Worm (Caenorhabditis elegans) whole organism, L4 larva: ENCODE results near the gene rpia-1.

Source experiments
- D1046.2 ChIP-seq: fragments of 200-800 bp; sonication (Bioruptor generic); IDR thresholded peaks from 2 replicates; pipeline ENCODE4 v1.3.6; 2022; ENCODE audit warnings: missing genetic modification characterization, missing compliant biosample characterization
- F44E2.7 ChIP-seq: fragments of 200-800 bp; sonication (Bioruptor generic); IDR thresholded peaks from 2 replicates; pipeline ENCODE4 v2.1.2; 2022; ENCODE audit warnings: missing genetic modification characterization, missing compliant biosample characterization
- T26A8.4 ChIP-seq: fragments of 200-800 bp; sonication (Bioruptor generic); IDR thresholded peaks from 2 replicates; pipeline ENCODE4 v1.3.6; 2022; ENCODE audit warnings: missing genetic modification characterization, missing compliant biosample characterization
- aha-1 ChIP-seq: fragments of 150-350 bp; peaks from one replicate; lab custom pipeline; 2014; ENCODE audit warnings: missing biosample characterization, missing genetic modification characterization
- attf-4 ChIP-seq: sonication (generic microtip); optimal IDR thresholded peaks from 3 replicates; lab custom pipeline; 2017; ENCODE audit warnings: missing biosample characterization, missing genetic modification characterization
- ceh-32 ChIP-seq: sonication (generic microtip); optimal IDR thresholded peaks from 2 replicates; lab custom pipeline; 2016; ENCODE audit warnings: mild to moderate bottlenecking, missing genetic modification characterization, missing compliant biosample characterization; ENCODE audit not compliant: poor library complexity
- ces-1 ChIP-seq: fragments of 150-350 bp; sonication (generic microtip); optimal IDR thresholded peaks from 4 replicates; lab custom pipeline; 2014; ENCODE audit warnings: missing biosample characterization, missing genetic modification reagents, missing genetic modification characterization
- daf-12 ChIP-seq: fragments of 150-350 bp; optimal IDR thresholded peaks from 2 replicates; lab custom pipeline; 2014; ENCODE audit warnings: missing biosample characterization, missing genetic modification reagents, missing genetic modification characterization
- daf-16 ChIP-seq, 3 experiments: sonication (generic microtip); optimal IDR thresholded peaks; 2 replicates each; lab custom pipeline; 2016 to 2017; ENCODE audit warnings: missing genetic modification characterization in 3 of 3, missing genetic modification reagents in 3 of 3, mild to moderate bottlenecking in 2 of 3, missing compliant biosample characterization in 2 of 3, missing biosample characterization in 1 of 3, moderate library complexity in 1 of 3
- dmd-6 ChIP-seq: fragments of 200-800 bp; sonication (Bioruptor generic); IDR thresholded peaks from 2 replicates; pipeline ENCODE4 v1.3.6; 2022; ENCODE audit warnings: missing genetic modification reagents, missing genetic modification characterization, missing compliant biosample characterization
- dpl-1 ChIP-seq: fragments of 150-350 bp; optimal IDR thresholded peaks from 2 replicates; lab custom pipeline; 2014; ENCODE audit warnings: missing biosample characterization, missing genetic modification reagents, missing genetic modification characterization
- duxl-1 ChIP-seq: sonication (generic microtip); optimal IDR thresholded peaks from 2 replicates; lab custom pipeline; 2016; ENCODE audit warnings: mild to moderate bottlenecking, missing genetic modification characterization, moderate library complexity, missing compliant biosample characterization; ENCODE audit not compliant: poor library complexity
- gei-8 ChIP-seq: fragments of 200-800 bp; sonication (Bioruptor generic); optimal IDR thresholded peaks from 2 replicates; lab custom pipeline; 2018; ENCODE audit warnings: mild to moderate bottlenecking, missing genetic modification characterization, missing compliant biosample characterization
- hlh-11 ChIP-seq: fragments of 200-800 bp; sonication (Bioruptor generic); optimal IDR thresholded peaks from 2 replicates; lab custom pipeline; 2018; ENCODE audit warnings: mild to moderate bottlenecking, missing genetic modification characterization, missing compliant biosample characterization
- hlh-30 ChIP-seq: sonication (generic microtip); optimal IDR thresholded peaks from 2 replicates; lab custom pipeline; 2017; ENCODE audit warnings: antibody characterized with exemption, mild to moderate bottlenecking, missing genetic modification characterization, missing compliant biosample characterization; ENCODE audit not compliant: insufficient read depth
- hmg-1.1 ChIP-seq: fragments of 200-800 bp; sonication (Bioruptor generic); IDR thresholded peaks from 2 replicates; pipeline ENCODE4 v1.3.6; 2022; ENCODE audit warnings: missing genetic modification reagents, missing genetic modification characterization, missing compliant biosample characterization
- lin-1 ChIP-seq: fragments of 200-800 bp; sonication (Bioruptor generic); IDR thresholded peaks from 2 replicates; pipeline ENCODE4 v1.3.6; 2022; ENCODE audit warnings: missing genetic modification reagents, missing genetic modification characterization, missing compliant biosample characterization
- lin-13 ChIP-seq: fragments of 150-350 bp; optimal IDR thresholded peaks from 2 replicates; lab custom pipeline; 2014; ENCODE audit warnings: missing biosample characterization, missing genetic modification reagents, missing genetic modification characterization
- lin-29 ChIP-seq: fragments of 200-800 bp; sonication (Bioruptor generic); IDR thresholded peaks from 2 replicates; pipeline ENCODE4 v1.3.6; 2022; ENCODE audit warnings: missing genetic modification reagents, missing genetic modification characterization, missing compliant biosample characterization
- lin-38 ChIP-seq: fragments of 200-800 bp; sonication (Bioruptor generic); IDR thresholded peaks from 2 replicates; pipeline ENCODE4 v1.3.6; 2022; ENCODE audit warnings: missing genetic modification reagents, missing genetic modification characterization, missing compliant biosample characterization
- mdt-29 ChIP-seq: fragments of 200-800 bp; sonication (Bioruptor generic); IDR thresholded peaks from 2 replicates; pipeline ENCODE4 v1.3.6; 2022; ENCODE audit warnings: missing genetic modification reagents, missing genetic modification characterization, missing compliant biosample characterization
- mep-1 ChIP-seq: fragments of 150-350 bp; sonication (generic microtip); optimal IDR thresholded peaks from 3 replicates; lab custom pipeline; 2014; ENCODE audit warnings: missing biosample characterization, missing genetic modification characterization
- nhr-10 ChIP-seq: fragments of 150-350 bp; optimal IDR thresholded peaks from 2 replicates; lab custom pipeline; 2014; ENCODE audit warnings: missing biosample characterization, missing genetic modification characterization
- nhr-237 ChIP-seq: sonication (generic microtip); optimal IDR thresholded peaks from 2 replicates; lab custom pipeline; 2017; ENCODE audit warnings: missing biosample characterization, missing genetic modification characterization
- nhr-28 ChIP-seq: fragments of 150-350 bp; optimal IDR thresholded peaks from 2 replicates; lab custom pipeline; 2014; ENCODE audit warnings: missing biosample characterization, missing genetic modification characterization
- nhr-41 ChIP-seq: fragments of 200-800 bp; sonication (Bioruptor generic); IDR thresholded peaks from 2 replicates; pipeline ENCODE4 v1.3.6; 2022; ENCODE audit warnings: missing genetic modification reagents, missing genetic modification characterization, missing compliant biosample characterization
- nhr-77 ChIP-seq: fragments of 150-350 bp; optimal IDR thresholded peaks from 2 replicates; lab custom pipeline; 2014; ENCODE audit warnings: missing biosample characterization, missing genetic modification characterization
- pqm-1 ChIP-seq: sonication (generic microtip); optimal IDR thresholded peaks from 2 replicates; lab custom pipeline; 2017; ENCODE audit warnings: missing biosample characterization, missing genetic modification characterization
- spr-1 ChIP-seq: sonication (generic microtip); optimal IDR thresholded peaks from 2 replicates; lab custom pipeline; 2016; ENCODE audit warnings: mild to moderate bottlenecking, missing genetic modification characterization, missing compliant biosample characterization
- spr-3 ChIP-seq: fragments of 200-800 bp; sonication (Bioruptor generic); optimal IDR thresholded peaks from 2 replicates; lab custom pipeline; 2018; ENCODE audit warnings: mild to moderate bottlenecking, missing genetic modification characterization, missing compliant biosample characterization
- tra-1 ChIP-seq: fragments of 200-800 bp; sonication (Bioruptor generic); IDR thresholded peaks from 2 replicates; pipeline ENCODE4 v1.3.6; 2022; ENCODE audit warnings: missing genetic modification reagents, missing genetic modification characterization, missing compliant biosample characterization
- unc-39 ChIP-seq: sonication (generic microtip); optimal IDR thresholded peaks from 2 replicates; lab custom pipeline; 2017; ENCODE audit warnings: missing biosample characterization, missing genetic modification characterization
- unc-62 ChIP-seq, 3 experiments: fragments of 150-350 bp in 1 of 3; sonication (generic microtip); optimal IDR thresholded peaks in 2 of 3; peaks in 1 of 3; 1 replicate in 1 of 3; 2 replicates in 2 of 3; lab custom pipeline; 2014 to 2017; ENCODE audit warnings: missing biosample characterization in 3 of 3, missing genetic modification characterization in 3 of 3, missing genetic modification reagents in 3 of 3, missing genotype in 1 of 3
- vab-7 ChIP-seq: fragments of 200-800 bp; sonication (Bioruptor generic); IDR thresholded peaks from 2 replicates; pipeline ENCODE4 v1.3.6; 2022; ENCODE audit warnings: missing genetic modification reagents, missing genetic modification characterization, missing compliant biosample characterization
- zag-1 ChIP-seq: fragments of 150-350 bp; optimal IDR thresholded peaks from 2 replicates; lab custom pipeline; 2014; ENCODE audit warnings: missing biosample characterization, missing genetic modification characterization
- zfp-2 ChIP-seq: sonication (generic microtip); optimal IDR thresholded peaks from 2 replicates; lab custom pipeline; 2016; ENCODE audit warnings: mild to moderate bottlenecking, missing genetic modification characterization, missing compliant biosample characterization
- zip-11 ChIP-seq: fragments of 200-800 bp; sonication (Bioruptor generic); IDR thresholded peaks from 2 replicates; pipeline ENCODE4 v1.3.6; 2022; ENCODE audit warnings: missing genetic modification characterization, missing compliant biosample characterization
- ztf-7 ChIP-seq: fragments of 150-350 bp; optimal IDR thresholded peaks from 2 replicates; lab custom pipeline; 2014; ENCODE audit warnings: missing biosample characterization, missing genetic modification characterization

The rpia-1 gene

ce11 chrIII:7166664-7167567 is 44.0 kb downstream of the rpia-1 start (continued):
- TF ChIP-seq lin-13 (no peak), vab-7 (GFP tag; lab: Robert Waterston, UW) (no peak), mep-1 (tag; lab: Kevin White, UChicago) (peak; percentile 76), dpl-1 (GFP tag; lab: Kevin White, UChicago) (peak; percentile 2), duxl-1 (tag; lab: Kevin White, UChicago) (no peak), hlh-11 (tag; lab: Kevin White, UChicago) (peak; percentile 58), lin-29 (no peak), nhr-237 (tag; lab: Kevin White, UChicago) (no peak), zfp-2 (no peak), ceh-32 (tag; lab: Kevin White, UChicago) (no peak), T26A8.4 (no peak), lin-1 (GFP tag; lab: Robert Waterston, UW) (0 out of 2 replicates have a peak, but pooled peaks have one; percentile 37), gei-8 (GFP tag; lab: Kevin White, UChicago) (no peak), F44E2.7 (GFP tag; lab: Robert Waterston, UW) (no peak), dmd-6 (GFP tag; lab: Robert Waterston, UW) (peak; percentile 45), nhr-41 (GFP tag; lab: Robert Waterston, UW) (no peak), tra-1 (GFP tag; lab: Robert Waterston, UW) (no peak), nhr-28 (tag; lab: Kevin White, UChicago) (peak; percentile 69), ces-1 (GFP tag; lab: Kevin White, UChicago) (no peak), lin-38 (GFP tag; lab: Robert Waterston, UW) (no peak), spr-3 (GFP tag; lab: Kevin White, UChicago) (no peak), zag-1 (no peak), spr-1 (tag; lab: Kevin White, UChicago) (no peak), attf-4 (tag; lab: Kevin White, UChicago) (no peak), pqm-1 (peak; percentile 84), zip-11 (GFP tag; lab: Robert Waterston, UW) (no peak), nhr-77 (no peak), nhr-10 (tag; lab: Kevin White, UChicago) (no peak), hlh-30 (peak; percentile 40), daf-16 (GFP tag; optimal IDR thresholded peaks at IDR 0.05; lab: Kevin White, UChicago) (no peak), daf-16 (tag; optimal IDR thresholded peaks at IDR 0.05; lab: Kevin White, UChicago) (peak; percentile 74), hmg-1.1 (GFP tag; lab: Robert Waterston, UW) (peak; percentile 80), unc-39 (no peak), ztf-7 (tag; lab: Kevin White, UChicago) (peak; percentile 5)

ce11 chrIII:7167568-7167937 is 44.6 kb downstream of the rpia-1 start, which contains the start of gene acs-4:
Gene acs-4 (plus strand): TSS chrIII:7167838.
- no peak for TF ChIP-seq tra-1 (GFP tag; lab: Robert Waterston, UW)
- TF ChIP-seq unc-62 (GFP tag; optimal IDR thresholded peaks at IDR 0.05 in 1 of 2; lab: Kevin White, UChicago) = peak in 1 of 2 experiments; percentile 53
- no peak for TF ChIP-seq unc-62 (tag; optimal IDR thresholded peaks at IDR 0.05; lab: Kevin White, UChicago)

DNA sequence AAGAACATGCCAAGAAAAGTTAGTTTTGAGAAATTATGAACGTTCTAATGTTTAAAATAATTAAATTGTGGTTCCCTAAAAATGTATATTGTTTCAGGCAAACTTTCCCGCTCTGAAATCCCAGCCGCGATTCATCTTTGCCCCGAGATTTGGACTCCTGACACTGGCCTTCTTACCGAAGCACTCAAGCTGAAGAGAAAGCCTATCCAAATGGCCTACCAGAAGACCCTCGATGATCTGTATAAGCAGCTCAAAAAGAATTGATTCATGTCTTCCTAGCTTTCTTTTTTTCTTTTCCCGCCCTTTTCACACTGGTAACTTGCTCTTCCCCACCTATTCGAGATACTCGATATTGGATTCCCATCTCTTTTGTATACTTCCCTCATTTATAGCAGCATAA is 47.2 kb downstream of the rpia-1 start:
- TF ChIP-seq D1046.2 (GFP tag; lab: Robert Waterston, UW) = no peak
- TF ChIP-seq mdt-29 (GFP tag; lab: Robert Waterston, UW) = no peak
- TF ChIP-seq daf-12 (tag; lab: Kevin White, UChicago) = no peak
- no peak for TF ChIP-seq ztf-7 (tag; lab: Kevin White, UChicago)
- no peak for TF ChIP-seq spr-1 (tag; lab: Kevin White, UChicago)
- peak; percentile 81 for TF ChIP-seq aha-1 (tag; lab: Kevin White, UChicago)
- TF ChIP-seq unc-62 (GFP tag; optimal IDR thresholded peaks at IDR 0.05 in 1 of 2; lab: Kevin White, UChicago) = peak in 1 of 2 experiments; percentile 90
- TF ChIP-seq unc-62 (tag; optimal IDR thresholded peaks at IDR 0.05; lab: Kevin White, UChicago) = no peak
